Worm (Caenorhabditis elegans): ENCODE data around the gene F10E7.11.

F10E7.11 gene

ce11 chrII:7109956-7110355, 12.7 kb downstream of the F10E7.11 start, which contains the start of gene F10E7.9:
Gene F10E7.9, minus strand, starts transcription at chrII:7110056.
- TF ChIP-seq snpc-4 (tag; optimal IDR thresholded peaks at IDR 0.05) (no peak), fos-1 (tag; optimal IDR thresholded peaks at IDR 0.05) (no peak), skn-1 (tag; optimal IDR thresholded peaks at IDR 0.05) (no peak), egl-27 (tag; optimal IDR thresholded peaks at IDR 0.05) (no peak), elt-3 (tag; optimal IDR thresholded peaks at IDR 0.05) (no peak), unc-39 (tag; optimal IDR thresholded peaks at IDR 0.05) (no peak), lin-13 (GFP tag; optimal IDR thresholded peaks at IDR 0.05) (no peak), aly-2 (tag; optimal IDR thresholded peaks at IDR 0.05) (no peak), ztf-4 (tag; optimal IDR thresholded peaks at IDR 0.05) (no peak), ZK546.5 (tag; optimal IDR thresholded peaks at IDR 0.05) (no peak), mdl-1 (tag; optimal IDR thresholded peaks at IDR 0.05) (no peak), nhr-11 (tag; optimal IDR thresholded peaks at IDR 0.05) (no peak), crh-2 (tag; optimal IDR thresholded peaks at IDR 0.05) (no peak), nhr-6 (tag; optimal IDR thresholded peaks at IDR 0.05) (no peak), nhr-21 (tag; optimal IDR thresholded peaks at IDR 0.05) (no peak), nhr-129 (tag; optimal IDR thresholded peaks at IDR 0.05) (no peak), sma-9 (GFP tag; optimal IDR thresholded peaks at IDR 0.05) (no peak), sma-9 (tag; optimal IDR thresholded peaks at IDR 0.05) (no peak), unc-62 (GFP tag; optimal IDR thresholded peaks at IDR 0.05) (no peak)

ce11 chrII:7106313-7106712, 16.4 kb downstream of the F10E7.11 start:
- TF ChIP-seq elt-3 (tag; optimal IDR thresholded peaks at IDR 0.05) (no peak), lin-13 (GFP tag; optimal IDR thresholded peaks at IDR 0.05) (no peak), mdl-1 (tag; optimal IDR thresholded peaks at IDR 0.05) (no peak), mab-5 (tag; optimal IDR thresholded peaks at IDR 0.05) (no peak), ztf-1 (GFP tag; conservative IDR thresholded peaks at IDR 0.05) (no peak), sem-4 (tag; optimal IDR thresholded peaks at IDR 0.05) (no peak)

ce11 chrII:7104794-7105613, 17.7 kb downstream of the F10E7.11 start, which contains the start of the genes farl-11 and rpl-33:
Gene farl-11, minus strand, starts transcription at chrII:7105035.
Gene rpl-33, plus strand, starts transcription at chrII:7105563.
- TF ChIP-seq sem-4 (tag; optimal IDR thresholded peaks at IDR 0.05) (peak; percentile 75), mbf-1 (tag; optimal IDR thresholded peaks at IDR 0.05) (no peak), R02D3.7 (tag; optimal IDR thresholded peaks at IDR 0.05) (no peak), blmp-1 (tag; optimal IDR thresholded peaks at IDR 0.05; ENCODE audit: insufficient read depth) (no peak), ama-1 (optimal IDR thresholded peaks at IDR 0.05) (peak; percentile 73), alr-1 (tag; optimal IDR thresholded peaks at IDR 0.05) (no peak), sma-9 (GFP tag; optimal IDR thresholded peaks at IDR 0.05) (peak; percentile 77), sma-9 (tag; optimal IDR thresholded peaks at IDR 0.05) (no peak), crh-2 (tag; optimal IDR thresholded peaks at IDR 0.05) (peak; percentile 85), Y55F3AM.14 (GFP tag; optimal IDR thresholded peaks at IDR 0.05) (peak; percentile 25), ztf-11 (tag; optimal IDR thresholded peaks at IDR 0.05) (no peak), lin-13 (GFP tag; optimal IDR thresholded peaks at IDR 0.05) (peak; percentile 76), nhr-21 (tag; optimal IDR thresholded peaks at IDR 0.05) (peak; percentile 70), zag-1 (tag; optimal IDR thresholded peaks at IDR 0.05) (peak; percentile 62), F13H6.1 (tag; optimal IDR thresholded peaks at IDR 0.05) (peak; percentile 39), peb-1 (tag; optimal IDR thresholded peaks at IDR 0.05) (no peak), fos-1 (tag; optimal IDR thresholded peaks at IDR 0.05) (peak; percentile 65), gmeb-1 (tag; optimal IDR thresholded peaks at IDR 0.05) (peak; percentile 82), ztf-4 (tag; optimal IDR thresholded peaks at IDR 0.05) (peak; percentile 83), unc-55 (GFP tag; optimal IDR thresholded peaks at IDR 0.05) (peak; percentile 98), ZK546.5 (tag; optimal IDR thresholded peaks at IDR 0.05) (peak; percentile 95), dmd-4 (tag; optimal IDR thresholded peaks at IDR 0.05) (no peak), nhr-12 (tag; optimal IDR thresholded peaks at IDR 0.05) (no peak), nhr-25 (tag; optimal IDR thresholded peaks at IDR 0.05) (peak; percentile 69), egl-27 (tag; optimal IDR thresholded peaks at IDR 0.05) (peak; percentile 21), lin-11 (tag; optimal IDR thresholded peaks at IDR 0.05) (peak; percentile 59), ztf-1 (GFP tag; conservative IDR thresholded peaks at IDR 0.05) (no peak), aly-2 (tag; optimal IDR thresholded peaks at IDR 0.05) (no peak), nhr-237 (tag; optimal IDR thresholded peaks at IDR 0.05) (peak; percentile 2), mab-5 (tag; optimal IDR thresholded peaks at IDR 0.05) (peak; percentile 11), unc-62 (GFP tag; optimal IDR thresholded peaks at IDR 0.05) (no peak), nhr-23 (tag; optimal IDR thresholded peaks at IDR 0.05) (no peak), nhr-129 (tag; optimal IDR thresholded peaks at IDR 0.05) (peak; percentile 94), snpc-4 (tag; optimal IDR thresholded peaks at IDR 0.05) (peak; percentile 51), lsy-2 (tag; optimal IDR thresholded peaks at IDR 0.05) (peak; percentile 94 to 99), nhr-10 (tag; optimal IDR thresholded peaks at IDR 0.05) (no peak), ceh-16 (tag; optimal IDR thresholded peaks at IDR 0.05) (no peak), unc-39 (tag; optimal IDR thresholded peaks at IDR 0.05) (no peak), ceh-82 (tag; optimal IDR thresholded peaks at IDR 0.05) (no peak), skn-1 (tag; optimal IDR thresholded peaks at IDR 0.05) (no peak), nhr-6 (tag; optimal IDR thresholded peaks at IDR 0.05) (peak; percentile 48), elt-3 (tag; optimal IDR thresholded peaks at IDR 0.05) (no peak), nhr-11 (tag; optimal IDR thresholded peaks at IDR 0.05) (no peak), lin-39 (tag; optimal IDR thresholded peaks at IDR 0.05) (no peak), C34F6.9 (tag; optimal IDR thresholded peaks at IDR 0.05) (peak; percentile 98)
